Worm (Caenorhabditis elegans) whole organism, young adult: Measurements from ENCODE around the gene arrd-24.

Experiments
- B0261.1 ChIP-seq: sonication (generic microtip); optimal IDR thresholded peaks from 2 replicates; lab custom pipeline; 2016; ENCODE audit warnings: mild to moderate bottlenecking, missing genetic modification characterization, moderate library complexity, missing compliant biosample characterization
- B0336.3 ChIP-seq: fragments of 200-800 bp; sonication (Bioruptor generic); IDR thresholded peaks from 2 replicates; pipeline ENCODE4 v1.3.6; 2022; ENCODE audit warnings: missing genetic modification characterization, missing compliant biosample characterization
- C06A6.2 ChIP-seq: fragments of 200-800 bp; sonication (Bioruptor generic); conservative IDR thresholded peaks from 2 replicates; pipeline ENCODE4 v1.3.6; 2022; ENCODE audit warnings: missing genetic modification characterization, missing compliant biosample characterization
- D2030.7 ChIP-seq: fragments of 200-800 bp; sonication (Bioruptor generic); IDR thresholded peaks from 2 replicates; pipeline ENCODE4 v1.3.6; 2022; ENCODE audit warnings: missing genetic modification reagents, missing genetic modification characterization, missing compliant biosample characterization
- F23B12.7 ChIP-seq: sonication (generic microtip); optimal IDR thresholded peaks from 2 replicates; lab custom pipeline; 2017; ENCODE audit warnings: missing genetic modification characterization, mild to moderate bottlenecking, missing compliant biosample characterization, antibody characterized with exemption, moderate library complexity; ENCODE audit not compliant: insufficient read depth
- F33H1.4 ChIP-seq: fragments of 200-800 bp; sonication (Bioruptor generic); IDR thresholded peaks from 2 replicates; pipeline ENCODE4 v1.3.6; 2022; ENCODE audit warnings: missing genetic modification reagents, missing genetic modification characterization, missing compliant biosample characterization
- F49E8.2 ChIP-seq: sonication (generic microtip); optimal IDR thresholded peaks from 3 replicates; lab custom pipeline; 2017; ENCODE audit warnings: missing genetic modification characterization, mild to moderate bottlenecking, missing compliant biosample characterization, antibody characterized with exemption, moderate library complexity; ENCODE audit not compliant: insufficient read depth
- T07F8.4 ChIP-seq: sonication (generic microtip); optimal IDR thresholded peaks from 2 replicates; lab custom pipeline; 2016; ENCODE audit warnings: mild to moderate bottlenecking, missing genetic modification characterization, moderate library complexity, missing compliant biosample characterization
- T26A5.8 ChIP-seq: sonication (generic microtip); optimal IDR thresholded peaks from 2 replicates; lab custom pipeline; 2016; ENCODE audit warnings: missing genetic modification characterization, missing compliant biosample characterization
- Y53G8AR.9 ChIP-seq: fragments of 200-800 bp; sonication (Bioruptor generic); conservative IDR thresholded peaks from 2 replicates; pipeline ENCODE4 v1.3.6; 2022; ENCODE audit warnings: missing genetic modification reagents, missing genetic modification characterization, missing compliant biosample characterization
- Y56A3A.18 ChIP-seq: fragments of 200-800 bp; sonication (Bioruptor generic); IDR thresholded peaks from 2 replicates; pipeline ENCODE4 v1.3.6; 2022; ENCODE audit warnings: missing genetic modification reagents, missing genetic modification characterization, missing compliant biosample characterization
- Y67H2A.10 ChIP-seq: fragments of 200-800 bp; sonication (Bioruptor generic); conservative IDR thresholded peaks from 2 replicates; pipeline ENCODE4 v1.3.6; 2022; ENCODE audit warnings: missing genetic modification reagents, missing genetic modification characterization, missing compliant biosample characterization
- akir-1 ChIP-seq: fragments of 200-800 bp; sonication (Bioruptor generic); optimal IDR thresholded peaks from 2 replicates; lab custom pipeline; 2018; ENCODE audit warnings: mild to moderate bottlenecking, missing genetic modification characterization, moderate library complexity, missing compliant biosample characterization
- atf-7 ChIP-seq: sonication (generic microtip); optimal IDR thresholded peaks from 2 replicates; lab custom pipeline; 2017; ENCODE audit warnings: mild to moderate bottlenecking, missing genetic modification characterization, missing compliant biosample characterization
- bed-1 ChIP-seq: fragments of 200-800 bp; sonication (Bioruptor generic); IDR thresholded peaks from 2 replicates; pipeline ENCODE4 v1.3.6; 2022; ENCODE audit warnings: missing genetic modification reagents, missing genetic modification characterization, missing compliant biosample characterization
- bed-2 ChIP-seq: fragments of 200-800 bp; sonication (Bioruptor generic); IDR thresholded peaks from 2 replicates; pipeline ENCODE4 v1.3.6; 2022; ENCODE audit warnings: missing genetic modification reagents, missing genetic modification characterization, missing compliant biosample characterization
- ceh-40 ChIP-seq: fragments of 200-800 bp; sonication (Bioruptor generic); IDR thresholded peaks from 2 replicates; pipeline ENCODE4 v1.3.6; 2022; ENCODE audit warnings: missing genetic modification characterization, missing compliant biosample characterization
- die-1 ChIP-seq: sonication (generic microtip); optimal IDR thresholded peaks from 2 replicates; lab custom pipeline; 2016; ENCODE audit warnings: missing genotype, mild to moderate bottlenecking, missing genetic modification characterization, missing compliant biosample characterization
- dox-1 ChIP-seq: fragments of 200-800 bp; sonication (Bioruptor generic); IDR thresholded peaks from 2 replicates; pipeline ENCODE4 v1.3.6; 2022; ENCODE audit warnings: missing genetic modification reagents, missing genetic modification characterization, missing compliant biosample characterization
- egl-18 ChIP-seq: fragments of 200-800 bp; sonication (Bioruptor generic); IDR thresholded peaks from 2 replicates; pipeline ENCODE4 v1.3.6; 2022; ENCODE audit warnings: missing genetic modification reagents, missing genetic modification characterization, missing compliant biosample characterization
- egl-44 ChIP-seq: fragments of 200-800 bp; sonication (Bioruptor generic); IDR thresholded peaks from 2 replicates; pipeline ENCODE4 v1.3.6; 2022; ENCODE audit warnings: missing genetic modification reagents, missing genetic modification characterization, missing compliant biosample characterization
- gei-17 ChIP-seq: fragments of 200-800 bp; sonication (Bioruptor generic); optimal IDR thresholded peaks from 2 replicates; lab custom pipeline; 2018; ENCODE audit warnings: mild to moderate bottlenecking, missing genetic modification characterization, missing compliant biosample characterization
- hmg-1.2 ChIP-seq: fragments of 200-800 bp; sonication (Bioruptor generic); IDR thresholded peaks from 2 replicates; pipeline ENCODE4 v1.3.6; 2022; ENCODE audit warnings: missing genetic modification reagents, missing genetic modification characterization, missing compliant biosample characterization
- hmg-20 ChIP-seq: fragments of 200-800 bp; sonication (Bioruptor generic); IDR thresholded peaks from 2 replicates; pipeline ENCODE4 v1.3.6; 2022; ENCODE audit warnings: missing genetic modification reagents, missing genetic modification characterization, missing compliant biosample characterization
- lag-1 ChIP-seq: fragments of 200-800 bp; sonication (Bioruptor generic); IDR thresholded peaks from 2 replicates; pipeline ENCODE4 v1.3.6; 2022; ENCODE audit warnings: missing genetic modification reagents, missing genetic modification characterization, missing compliant biosample characterization
- let-607 ChIP-seq, 2 experiments: fragments of 200-800 bp in 1 of 2; sonication (Bioruptor generic) in 1 of 2; sonication (generic microtip) in 1 of 2; optimal IDR thresholded peaks; 2 replicates each; lab custom pipeline; 2016 to 2018; ENCODE audit warnings: mild to moderate bottlenecking in 2 of 2, missing compliant biosample characterization in 2 of 2, missing genetic modification characterization in 2 of 2, moderate library complexity in 2 of 2, missing genotype in 1 of 2
- lin-26 ChIP-seq: fragments of 200-800 bp; sonication (Bioruptor generic); IDR thresholded peaks from 2 replicates; pipeline ENCODE4 v1.3.6; 2022; ENCODE audit warnings: missing genetic modification reagents, missing genetic modification characterization, missing compliant biosample characterization
- lin-40 ChIP-seq: sonication (generic microtip); optimal IDR thresholded peaks from 2 replicates; lab custom pipeline; 2016; ENCODE audit warnings: missing genetic modification characterization, mild to moderate bottlenecking, missing compliant biosample characterization, missing genotype, missing genetic modification reagents
- lin-54 ChIP-seq: fragments of 200-800 bp; sonication (Bioruptor generic); optimal IDR thresholded peaks from 2 replicates; lab custom pipeline; 2018; ENCODE audit warnings: mild to moderate bottlenecking, missing genetic modification characterization, missing compliant biosample characterization
- lir-1 ChIP-seq: fragments of 200-800 bp; sonication (Bioruptor generic); conservative IDR thresholded peaks from 2 replicates; pipeline ENCODE4 v1.3.6; 2022; ENCODE audit warnings: missing genetic modification reagents, missing genetic modification characterization, missing compliant biosample characterization
- lsl-1 ChIP-seq: fragments of 200-800 bp; sonication (Bioruptor generic); optimal IDR thresholded peaks from 2 replicates; lab custom pipeline; 2018; ENCODE audit warnings: mild to moderate bottlenecking, missing genetic modification characterization, moderate library complexity, missing compliant biosample characterization
- madf-10 ChIP-seq: sonication (generic microtip); optimal IDR thresholded peaks from 2 replicates; lab custom pipeline; 2016; ENCODE audit warnings: mild to moderate bottlenecking, missing genetic modification characterization, missing compliant biosample characterization
- madf-3 ChIP-seq: fragments of 200-800 bp; sonication (Bioruptor generic); IDR thresholded peaks from 2 replicates; pipeline ENCODE4 v1.3.6; 2022; ENCODE audit warnings: missing genetic modification reagents, missing genetic modification characterization, missing compliant biosample characterization
- mcd-1 ChIP-seq: fragments of 200-800 bp; sonication (Bioruptor generic); IDR thresholded peaks from 2 replicates; pipeline ENCODE4 v1.3.6; 2022; ENCODE audit warnings: missing genetic modification reagents, missing genetic modification characterization, missing compliant biosample characterization
- pbrm-1 ChIP-seq: fragments of 200-800 bp; sonication (Bioruptor generic); IDR thresholded peaks from 2 replicates; pipeline ENCODE4 v1.3.6; 2022; ENCODE audit warnings: missing genetic modification reagents, missing genetic modification characterization, missing compliant biosample characterization
- rec-8 ChIP-seq, 2 experiments: sonication (generic microtip); optimal IDR thresholded peaks; 2 replicates each; lab custom pipeline; 2016; ENCODE audit warnings: mild to moderate bottlenecking in 2 of 2, missing genetic modification characterization in 2 of 2, missing genetic modification reagents in 2 of 2, missing genotype in 2 of 2, missing biosample characterization in 1 of 2, missing compliant biosample characterization in 1 of 2, moderate library complexity in 1 of 2
- rpc-1 ChIP-seq, 2 experiments: fragments of 150-350 bp in 1 of 2; sonication (generic microtip) in 1 of 2; optimal IDR thresholded peaks; 2 replicates each; lab custom pipeline; 2014 to 2018; ENCODE audit warnings: missing biosample characterization in 1 of 2, missing genetic modification characterization in 1 of 2, missing genetic modification reagents in 1 of 2, missing genotype in 1 of 2
- snpc-3.4 ChIP-seq: sonication (generic microtip); optimal IDR thresholded peaks from 2 replicates; lab custom pipeline; 2017; ENCODE audit warnings: missing genetic modification characterization, mild to moderate bottlenecking, missing compliant biosample characterization, antibody characterized with exemption, moderate library complexity, missing genotype, missing genetic modification reagents
- snpc-4 ChIP-seq, 5 experiments: fragments of 150-350 bp in 1 of 5; sonication (generic microtip) in 4 of 5; optimal IDR thresholded peaks; 2 replicates each; lab custom pipeline; 2014 to 2018; ENCODE audit warnings: missing genetic modification characterization in 5 of 5, missing biosample characterization in 3 of 5, antibody characterized with exemption in 2 of 5, mild to moderate bottlenecking in 2 of 5, missing compliant biosample characterization in 2 of 5, missing genotype in 2 of 5, moderate library complexity in 2 of 5, missing genetic modification reagents in 1 of 5
- sptf-2 ChIP-seq: fragments of 200-800 bp; sonication (Bioruptor generic); optimal IDR thresholded peaks from 2 replicates; lab custom pipeline; 2018; ENCODE audit warnings: mild to moderate bottlenecking, missing genetic modification characterization, missing compliant biosample characterization
- tlf-1 ChIP-seq: fragments of 200-800 bp; sonication (Bioruptor generic); optimal IDR thresholded peaks from 2 replicates; lab custom pipeline; 2018; ENCODE audit warnings: mild to moderate bottlenecking, missing genetic modification characterization, missing compliant biosample characterization
- unc-62 ChIP-seq: fragments of 150-350 bp; optimal IDR thresholded peaks from 2 replicates; lab custom pipeline; 2014; ENCODE audit warnings: missing biosample characterization, missing genetic modification reagents, missing genetic modification characterization
- ztf-25 ChIP-seq: fragments of 200-800 bp; sonication (Bioruptor generic); IDR thresholded peaks from 2 replicates; pipeline ENCODE4 v1.3.6; 2022; ENCODE audit warnings: missing genetic modification reagents, missing genetic modification characterization, missing compliant biosample characterization

The arrd-24 gene

DNA sequence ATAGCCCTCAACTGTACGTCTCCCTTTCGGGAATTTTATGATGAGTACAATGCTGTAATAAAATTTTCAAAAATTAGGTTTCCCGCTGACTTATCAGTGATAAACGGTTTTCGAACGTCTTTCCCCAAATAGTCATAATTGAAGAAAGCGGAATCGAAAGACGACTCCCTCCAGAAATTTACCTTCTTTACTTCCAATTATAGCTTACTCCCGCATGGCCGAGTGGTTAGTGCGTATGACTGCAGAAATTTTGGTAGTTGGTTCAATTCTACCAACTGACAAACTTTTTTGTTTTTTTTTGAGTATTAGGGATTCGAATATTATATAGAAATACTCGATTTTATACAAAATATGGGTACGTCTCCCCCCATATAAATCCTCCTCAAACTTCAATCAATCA lies 7.2 kb downstream of the arrd-24 start (continued):
- TF ChIP-seq hmg-1.2 (GFP tag; lab: Robert Waterston, UW) (peak; percentile 75), D2030.7 (peak; percentile 59), dox-1 (GFP tag; lab: Robert Waterston, UW) (peak; percentile 50; the same call in 1 of the 2 replicates), B0261.1 (tag; lab: Kevin White, UChicago) (peak; percentile 56), pbrm-1 (GFP tag; lab: Robert Waterston, UW) (peak; percentile 78), ztf-25 (GFP tag; lab: Robert Waterston, UW) (0 out of 2 replicates have a peak, but pooled peaks have one; percentile 44), lin-26 (peak; percentile 94)

DNA sequence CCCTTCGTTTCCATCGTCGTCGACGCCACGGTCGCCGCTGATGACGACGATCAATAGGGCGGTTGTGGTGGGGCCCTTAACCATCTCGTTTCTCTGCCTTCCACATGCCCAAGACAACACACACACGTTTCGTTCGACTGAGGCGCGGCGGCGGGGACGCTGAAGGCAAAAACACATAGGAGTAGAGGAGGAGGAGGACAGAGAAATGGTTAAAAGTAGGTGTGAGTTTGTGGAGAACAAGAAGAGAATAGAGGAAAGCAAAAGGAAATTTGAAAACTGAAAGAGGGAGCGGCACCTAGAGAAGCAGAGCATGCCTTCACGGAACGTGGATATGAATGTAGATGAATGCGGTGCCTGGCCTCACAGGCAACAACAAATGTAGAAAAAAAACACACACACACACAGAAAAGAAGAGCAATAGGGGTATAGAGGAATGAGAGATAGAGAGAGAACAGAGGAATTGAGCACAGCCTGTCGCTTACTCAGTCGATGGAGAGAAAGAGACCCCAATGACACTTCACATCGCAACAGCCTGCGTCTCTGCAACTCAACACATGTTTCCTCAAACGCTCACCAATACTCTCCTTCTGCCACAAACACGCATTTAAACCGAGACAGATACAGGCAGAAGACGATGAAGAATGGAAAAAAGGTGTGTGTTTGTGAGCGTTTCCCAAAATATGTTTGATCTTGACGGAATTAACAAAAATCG lies 10.9 kb downstream of the arrd-24 start:
- TF ChIP-seq snpc-3.4 (tag; lab: Kevin White, UChicago) (no peak), lir-1 (GFP tag; lab: Robert Waterston, UW) (no peak), pbrm-1 (GFP tag; lab: Robert Waterston, UW) (peak; percentile 12; the same call in 1 of the 2 replicates), F23B12.7 (tag; lab: Kevin White, UChicago) (no peak), lin-26 (peak; percentile 43; the same call in 1 of the 2 replicates), F49E8.2 (tag; lab: Kevin White, UChicago) (no peak), madf-3 (no peak), akir-1 (GFP tag; lab: Kevin White, UChicago) (no peak), gei-17 (peak; percentile 65), Y53G8AR.9 (no peak), mcd-1 (peak; percentile 38), unc-62 (GFP tag; lab: Kevin White, UChicago) (peak; percentile 56), atf-7 (tag; lab: Kevin White, UChicago) (peak; percentile 54), tlf-1 (GFP tag; lab: Kevin White, UChicago) (peak; percentile 13), hmg-20 (GFP tag; lab: Robert Waterston, UW) (no peak), lin-40 (tag; lab: Kevin White, UChicago) (peak; percentile 83), rpc-1 (optimal IDR thresholded peaks at IDR 0.05; lab: Kevin White, UChicago) (no peak), rpc-1 (tag; optimal IDR thresholded peaks at IDR 0.05; lab: Kevin White, UChicago) (no peak), Y67H2A.10 (no peak), Y56A3A.18 (GFP tag; lab: Robert Waterston, UW) (0 out of 2 replicates have a peak, but pooled peaks have one; percentile 12), bed-1 (GFP tag; lab: Robert Waterston, UW) (0 out of 2 replicates have a peak, but pooled peaks have one; percentile 30), hmg-1.2 (GFP tag; lab: Robert Waterston, UW) (peak; percentile 76; the same call in 1 of the 2 replicates), B0336.3 (GFP tag; lab: Robert Waterston, UW) (peak; percentile 85), T07F8.4 (no peak), C06A6.2 (GFP tag; lab: Robert Waterston, UW) (0 out of 2 replicates have a peak, but pooled peaks have one; percentile 39), sptf-2 (GFP tag; lab: Kevin White, UChicago) (no peak), egl-18 (GFP tag; lab: Robert Waterston, UW) (no peak), lsl-1 (GFP tag; lab: Kevin White, UChicago) (no peak), lag-1 (GFP tag; lab: Robert Waterston, UW) (no peak), bed-2 (GFP tag; lab: Robert Waterston, UW) (no peak), let-607 (tag; optimal IDR thresholded peaks at IDR 0.05; lab: Kevin White, UChicago) (peak in 1 of 2 experiments; percentile 59), egl-44 (no peak), T26A5.8 (no peak), snpc-4 (GFP tag; optimal IDR thresholded peaks at IDR 0.05; lab: Kevin White, UChicago) (no peak), snpc-4 (tag; optimal IDR thresholded peaks at IDR 0.05; lab: Kevin White, UChicago) (peak in 3 of 4 experiments; percentile 12 to 59 (median 55)), die-1 (tag; lab: Kevin White, UChicago) (peak; percentile 32), rec-8 (tag; optimal IDR thresholded peaks at IDR 0.05; lab: Kevin White, UChicago) (no peak), F33H1.4 (GFP tag; lab: Robert Waterston, UW) (no peak), madf-10 (tag; lab: Kevin White, UChicago) (peak; percentile 86), ceh-40 (GFP tag; lab: Robert Waterston, UW) (no peak), lin-54 (peak; percentile 17)
